Worm (Caenorhabditis elegans) whole organism, young adult: ENCODE data around the gene C02F5.3.

Source experiments
- Y67H2A.10 ChIP-seq: fragments of 200-800 bp; sonication (Bioruptor generic); conservative IDR thresholded peaks from 2 replicates; pipeline ENCODE4 v1.3.6; 2022; ENCODE audit warnings: missing genetic modification reagents, missing genetic modification characterization, missing compliant biosample characterization
- nhr-80 ChIP-seq: sonication (generic microtip); optimal IDR thresholded peaks from 2 replicates; lab custom pipeline; 2016; ENCODE audit warnings: missing genetic modification characterization, missing compliant biosample characterization
- unc-62 ChIP-seq: fragments of 150-350 bp; optimal IDR thresholded peaks from 2 replicates; lab custom pipeline; 2014; ENCODE audit warnings: missing biosample characterization, missing genetic modification reagents, missing genetic modification characterization

- no peak for TF ChIP-seq unc-62 (GFP tag; lab: Kevin White, UChicago)
- no peak for TF ChIP-seq nhr-80 (tag; lab: Kevin White, UChicago)
- no peak for TF ChIP-seq Y67H2A.10 (GFP tag; lab: Robert Waterston, UW)
These were observed 27.8 kb upstream of the C02F5.3 start, which contains the start of gene C30A5.16 for ce11 chrIII:8217919-8218318.
